Fruit fly (Drosophila melanogaster) Kc167 (cell line): ENCODE data around the gene vkg.

Experiments used
- Myc ChIP-seq: fragments of >200 bp; optimal IDR thresholded peaks from 2 replicates; lab custom pipeline; 2017; ENCODE audit warnings: missing external identifiers
- Sin3A ChIP-seq: fragments of >200 bp; optimal IDR thresholded peaks from 2 replicates; lab custom pipeline; 2018; ENCODE audit warnings: missing external identifiers
- psq ChIP-seq: fragments of >200 bp; optimal IDR thresholded peaks from 2 replicates; lab custom pipeline; 2017; ENCODE audit warnings: missing external identifiers

- no peak for TF ChIP-seq psq (lab: Kevin White, UChicago)
- TF ChIP-seq Myc = no peak
- no peak for TF ChIP-seq Sin3A (lab: Kevin White, UChicago)
Observed at dm6 chr2L:4971329-4971798, 56.6 kb downstream of the vkg start, which contains the start of gene CG14043.
